Worm (Caenorhabditis elegans) whole organism, young adult: ENCODE results near the gene grwd-1.

ENCODE experiments used
- bed-1 ChIP-seq: fragments of 200-800 bp; sonication (Bioruptor generic); IDR thresholded peaks from 2 replicates; pipeline ENCODE4 v1.3.6; 2022; ENCODE audit warnings: missing genetic modification reagents, missing genetic modification characterization, missing compliant biosample characterization
- hlh-12 ChIP-seq: sonication (generic microtip); optimal IDR thresholded peaks from 2 replicates; lab custom pipeline; 2016; ENCODE audit warnings: missing genetic modification characterization, missing compliant biosample characterization
- hmg-20 ChIP-seq: fragments of 200-800 bp; sonication (Bioruptor generic); IDR thresholded peaks from 2 replicates; pipeline ENCODE4 v1.3.6; 2022; ENCODE audit warnings: missing genetic modification reagents, missing genetic modification characterization, missing compliant biosample characterization
- nhr-179 ChIP-seq: sonication (generic microtip); optimal IDR thresholded peaks from 2 replicates; lab custom pipeline; 2016; ENCODE audit warnings: mild to moderate bottlenecking, missing genetic modification characterization, missing compliant biosample characterization
- snpc-4 ChIP-seq, 5 experiments: fragments of 150-350 bp in 1 of 5; sonication (generic microtip) in 4 of 5; optimal IDR thresholded peaks; 2 replicates each; lab custom pipeline; 2014 to 2018; ENCODE audit warnings: missing genetic modification characterization in 5 of 5, missing biosample characterization in 3 of 5, antibody characterized with exemption in 2 of 5, mild to moderate bottlenecking in 2 of 5, missing compliant biosample characterization in 2 of 5, missing genotype in 2 of 5, moderate library complexity in 2 of 5, missing genetic modification reagents in 1 of 5

- no peak for TF ChIP-seq hmg-20 (GFP tag; lab: Robert Waterston, UW)
- TF ChIP-seq hlh-12 (tag; lab: Kevin White, UChicago): no peak
- TF ChIP-seq bed-1 (GFP tag; lab: Robert Waterston, UW): no peak
- no peak for TF ChIP-seq nhr-179 (tag; lab: Kevin White, UChicago)
- TF ChIP-seq snpc-4 (GFP tag; optimal IDR thresholded peaks at IDR 0.05; lab: Kevin White, UChicago): no peak
- TF ChIP-seq snpc-4 (tag; optimal IDR thresholded peaks at IDR 0.05; lab: Kevin White, UChicago): no peak
Measured at ce11 chrIII:5181217-5181616, 28.0 kb downstream of the grwd-1 start.
